Worm (Caenorhabditis elegans) whole organism, L2 larva: ENCODE results near the gene him-14.

Experiments
- Y55F3AM.14 ChIP-seq: fragments of 200-800 bp; sonication (Bioruptor generic); optimal IDR thresholded peaks from 2 replicates; lab custom pipeline; 2018; ENCODE audit warnings: mild to moderate bottlenecking, missing genetic modification characterization, missing compliant biosample characterization
- alr-1 ChIP-seq: fragments of 150-350 bp; optimal IDR thresholded peaks from 2 replicates; lab custom pipeline; 2014; ENCODE audit warnings: missing biosample characterization, missing genetic modification characterization
- ceh-16 ChIP-seq: fragments of 150-350 bp; optimal IDR thresholded peaks from 2 replicates; lab custom pipeline; 2014; ENCODE audit warnings: missing biosample characterization, missing genetic modification characterization
- egl-27 ChIP-seq: sonication (generic microtip); optimal IDR thresholded peaks from 3 replicates; lab custom pipeline; 2017; ENCODE audit warnings: missing biosample characterization, missing genetic modification reagents, missing genetic modification characterization
- fos-1 ChIP-seq: fragments of 150-350 bp; optimal IDR thresholded peaks from 2 replicates; lab custom pipeline; 2014; ENCODE audit warnings: missing biosample characterization, missing genetic modification characterization
- lin-13 ChIP-seq: fragments of 150-350 bp; optimal IDR thresholded peaks from 2 replicates; lab custom pipeline; 2014; ENCODE audit warnings: missing biosample characterization, missing genetic modification reagents, missing genetic modification characterization
- lsy-2 ChIP-seq, 2 experiments: fragments of 150-350 bp in 1 of 2; sonication (generic microtip) in 1 of 2; optimal IDR thresholded peaks; 2 replicates each; lab custom pipeline; 2014 to 2017; ENCODE audit warnings: missing biosample characterization in 2 of 2, missing genetic modification characterization in 2 of 2
- nhr-12 ChIP-seq: fragments of 150-350 bp; optimal IDR thresholded peaks from 2 replicates; lab custom pipeline; 2014; ENCODE audit warnings: missing biosample characterization, missing genetic modification characterization
- skn-1 ChIP-seq: sonication (generic microtip); optimal IDR thresholded peaks from 2 replicates; lab custom pipeline; 2017; ENCODE audit warnings: missing biosample characterization, missing genetic modification characterization
- unc-39 ChIP-seq: fragments of 150-350 bp; optimal IDR thresholded peaks from 2 replicates; lab custom pipeline; 2014; ENCODE audit warnings: missing biosample characterization, missing genetic modification characterization
- unc-62 ChIP-seq: fragments of 150-350 bp; optimal IDR thresholded peaks from 2 replicates; lab custom pipeline; 2014; ENCODE audit warnings: missing biosample characterization, missing genetic modification reagents, missing genetic modification characterization
- zag-1 ChIP-seq: fragments of 150-350 bp; optimal IDR thresholded peaks from 2 replicates; lab custom pipeline; 2014; ENCODE audit warnings: missing biosample characterization, missing genetic modification characterization
- ztf-1 ChIP-seq: fragments of 200-800 bp; sonication (Bioruptor generic); conservative IDR thresholded peaks from 2 replicates; pipeline ENCODE4 v1.3.6; 2022; ENCODE audit warnings: missing genetic modification characterization, missing compliant biosample characterization

DNA sequence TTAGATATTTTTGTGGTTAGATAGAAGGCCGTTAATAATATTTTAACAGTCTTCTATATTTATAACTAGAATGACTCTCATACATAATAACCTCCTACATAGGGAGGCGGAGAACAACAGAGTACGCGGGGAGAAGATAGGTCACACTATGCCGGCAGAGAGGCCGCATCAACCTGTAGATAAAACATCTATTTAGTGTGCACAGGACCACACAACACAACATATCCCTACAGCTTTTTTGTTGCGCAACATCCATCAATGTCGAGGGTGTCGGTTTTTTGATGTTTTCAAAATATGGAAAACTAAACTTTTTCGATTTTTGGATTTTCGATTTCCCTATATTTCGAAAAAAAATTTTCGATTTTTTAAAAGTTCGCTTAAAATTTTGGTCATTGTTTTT is 21.1 kb upstream of the him-14 start:
- no peak for TF ChIP-seq alr-1 (tag; lab: Kevin White, UChicago)
- TF ChIP-seq zag-1 (tag; lab: Kevin White, UChicago), result no peak
- no peak for TF ChIP-seq Y55F3AM.14 (GFP tag; lab: Kevin White, UChicago)
- TF ChIP-seq unc-39 (tag; lab: Kevin White, UChicago), result no peak
- no peak for TF ChIP-seq unc-62 (GFP tag; lab: Kevin White, UChicago)
- TF ChIP-seq lin-13 (GFP tag; lab: Kevin White, UChicago), result no peak
- TF ChIP-seq fos-1 (tag; lab: Kevin White, UChicago), result no peak
- TF ChIP-seq skn-1 (tag; lab: Kevin White, UChicago), result no peak
- TF ChIP-seq egl-27 (tag; lab: Kevin White, UChicago), result no peak
- TF ChIP-seq nhr-12, result no peak
- no peak for TF ChIP-seq ceh-16 (tag; lab: Kevin White, UChicago)
- TF ChIP-seq ztf-1 (GFP tag; lab: Robert Waterston, UW), result no peak
- TF ChIP-seq lsy-2 (tag; optimal IDR thresholded peaks at IDR 0.05; lab: Kevin White, UChicago), result no peak
